Worm (Caenorhabditis elegans) whole organism, L1 larva: ENCODE measurements around the gene F35A5.1.
A peak's percentile ranks its signal among the peaks of the same experiment; 100 is the strongest.

Experiments
- C16A3.4 ChIP-seq: fragments of 150-350 bp; optimal IDR thresholded peaks from 2 replicates; lab custom pipeline; 2014; ENCODE audit warnings: missing biosample characterization, missing genetic modification characterization
- ama-1 ChIP-seq: fragments of 150-350 bp; optimal IDR thresholded peaks from 2 replicates; lab custom pipeline; 2014
- elt-3 ChIP-seq, 6 experiments: fragments of 150-350 bp in 1 of 6; sonication (generic microtip); optimal IDR thresholded peaks; 2 replicates each; lab custom pipeline; 2017 to 2018; ENCODE audit warnings: missing biosample characterization in 6 of 6, missing genetic modification characterization in 6 of 6, inconsistent platforms in 1 of 6
- fkh-10 ChIP-seq: sonication (generic microtip); optimal IDR thresholded peaks from 2 replicates; lab custom pipeline; 2017; ENCODE audit warnings: missing biosample characterization, missing genetic modification reagents, missing genetic modification characterization
- hlh-17 ChIP-seq: fragments of 200-800 bp; sonication (Bioruptor generic); optimal IDR thresholded peaks from 2 replicates; lab custom pipeline; 2018; ENCODE audit warnings: missing genetic modification characterization, mild to moderate bottlenecking, missing compliant biosample characterization, moderate library complexity, borderline replicate concordance
- lin-13 ChIP-seq: fragments of 150-350 bp; optimal IDR thresholded peaks from 2 replicates; lab custom pipeline; 2014; ENCODE audit warnings: missing biosample characterization, missing genetic modification reagents, missing genetic modification characterization
- lin-15B ChIP-seq: fragments of 150-350 bp; sonication (generic microtip); optimal IDR thresholded peaks from 3 replicates; lab custom pipeline; 2014; ENCODE audit warnings: missing biosample characterization, missing genetic modification characterization
- lin-35 ChIP-seq, 2 experiments: fragments of 150-350 bp; optimal IDR thresholded peaks; 2 replicates each; lab custom pipeline; 2014; ENCODE audit warnings: missing biosample characterization in 2 of 2, missing genetic modification characterization in 2 of 2, missing genetic modification reagents in 2 of 2
- nhr-76 ChIP-seq: sonication (generic microtip); optimal IDR thresholded peaks from 2 replicates; lab custom pipeline; 2017; ENCODE audit warnings: missing biosample characterization, missing genetic modification characterization
- pqm-1 ChIP-seq: sonication (generic microtip); optimal IDR thresholded peaks from 3 replicates; lab custom pipeline; 2017; ENCODE audit warnings: missing biosample characterization, missing genetic modification characterization
- tbx-2 ChIP-seq: sonication (generic microtip); optimal IDR thresholded peaks from 2 replicates; lab custom pipeline; 2016; ENCODE audit warnings: missing genetic modification characterization, missing compliant biosample characterization
- tlp-1 ChIP-seq: fragments of 150-350 bp; optimal IDR thresholded peaks from 2 replicates; lab custom pipeline; 2014; ENCODE audit warnings: missing biosample characterization, missing genetic modification characterization
- vab-15 ChIP-seq: sonication (generic microtip); optimal IDR thresholded peaks from 2 replicates; lab custom pipeline; 2017; ENCODE audit warnings: missing genotype, mild to moderate bottlenecking, missing genetic modification characterization, missing compliant biosample characterization
- ztf-11 ChIP-seq, 2 experiments: sonication (generic microtip); optimal IDR thresholded peaks; 2 replicates each; lab custom pipeline; 2016 to 2017; ENCODE audit warnings: missing genetic modification characterization in 2 of 2, missing biosample characterization in 1 of 2, missing compliant biosample characterization in 1 of 2

DNA sequence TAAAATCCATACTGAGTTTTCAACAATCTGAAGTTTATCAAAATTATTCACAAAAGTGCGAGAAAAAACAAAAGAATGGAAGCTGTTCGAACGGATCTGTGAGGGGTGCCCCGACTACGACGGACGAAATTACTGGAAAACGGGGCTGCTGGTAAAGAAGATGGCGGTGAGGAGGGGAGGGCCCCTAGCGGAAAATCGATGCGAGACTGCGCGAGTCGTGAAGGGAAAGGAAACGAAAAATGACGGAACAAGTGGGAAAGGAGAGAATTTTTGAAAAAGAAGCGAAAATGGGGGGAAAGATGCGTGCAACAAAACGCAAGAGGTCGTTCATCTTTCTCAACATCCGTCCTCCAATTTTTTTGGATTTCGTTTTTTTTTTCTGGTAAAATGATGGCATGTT is 4.5 kb upstream of the F35A5.1 start:
- TF ChIP-seq lin-15B (no peak), C16A3.4 (tag; lab: Kevin White, UChicago) (no peak), elt-3 (tag; optimal IDR thresholded peaks at IDR 0.05; lab: Kevin White, UChicago) (no peak), fkh-10 (GFP tag; lab: Kevin White, UChicago) (peak; percentile 69), ztf-11 (tag; optimal IDR thresholded peaks at IDR 0.05; lab: Kevin White, UChicago) (no peak), vab-15 (tag; lab: Kevin White, UChicago) (no peak), nhr-76 (no peak), pqm-1 (tag; lab: Kevin White, UChicago) (no peak), lin-35 (GFP tag; optimal IDR thresholded peaks at IDR 0.05; lab: Kevin White, UChicago) (no peak), lin-13 (no peak), ama-1 (lab: Kevin White, UChicago) (no peak), hlh-17 (GFP tag; lab: Kevin White, UChicago) (no peak), tlp-1 (tag; lab: Kevin White, UChicago) (no peak), tbx-2 (tag; lab: Kevin White, UChicago) (no peak)
